Worm (Caenorhabditis elegans) whole organism, early embryonic: ENCODE results near the gene R193.2.

Experiments used
- B0310.2 ChIP-seq: sonication (generic microtip); optimal IDR thresholded peaks from 2 replicates; lab custom pipeline; 2016; ENCODE audit warnings: mild to moderate bottlenecking, missing genetic modification characterization, missing compliant biosample characterization
- F13C5.2 ChIP-seq: sonication (generic microtip); optimal IDR thresholded peaks from 2 replicates; lab custom pipeline; 2017; ENCODE audit warnings: mild to moderate bottlenecking, missing genetic modification characterization, inconsistent platforms, missing compliant biosample characterization
- aly-1 ChIP-seq: sonication (generic microtip); optimal IDR thresholded peaks from 2 replicates; lab custom pipeline; 2016; ENCODE audit warnings: missing genetic modification characterization, missing compliant biosample characterization
- ama-1 ChIP-seq: fragments of 150-350 bp; optimal IDR thresholded peaks from 2 replicates; lab custom pipeline; 2014
- ceh-13 ChIP-seq: fragments of 200-800 bp; sonication (Bioruptor generic); optimal IDR thresholded peaks from 2 replicates; lab custom pipeline; 2018; ENCODE audit warnings: mild to moderate bottlenecking, missing genetic modification characterization, missing compliant biosample characterization
- hmbx-1 ChIP-seq: sonication (generic microtip); optimal IDR thresholded peaks from 2 replicates; lab custom pipeline; 2016; ENCODE audit warnings: mild to moderate bottlenecking, missing genetic modification characterization, missing compliant biosample characterization
- hnd-1 ChIP-seq: sonication (generic microtip); optimal IDR thresholded peaks from 2 replicates; lab custom pipeline; 2016; ENCODE audit warnings: missing genetic modification characterization, missing compliant biosample characterization
- sea-1 ChIP-seq: fragments of 200-800 bp; sonication (Bioruptor generic); conservative IDR thresholded peaks from 2 replicates; pipeline ENCODE4 v1.3.6; 2022; ENCODE audit warnings: missing genetic modification characterization, missing compliant biosample characterization
- tbx-11 ChIP-seq: fragments of 200-800 bp; sonication (Bioruptor generic); IDR thresholded peaks from 2 replicates; pipeline ENCODE4 v1.3.6; 2022; ENCODE audit warnings: missing genetic modification characterization, missing compliant biosample characterization
- tbx-37 ChIP-seq: fragments of 200-800 bp; sonication (Bioruptor generic); conservative IDR thresholded peaks from 2 replicates; pipeline ENCODE4 v1.3.6; 2022; ENCODE audit warnings: missing genetic modification reagents, missing genetic modification characterization, missing compliant biosample characterization
- tra-4 ChIP-seq: sonication (generic microtip); optimal IDR thresholded peaks from 2 replicates; lab custom pipeline; 2017; ENCODE audit warnings: missing genetic modification characterization, missing compliant biosample characterization

- TF ChIP-seq aly-1 (no peak), hmbx-1 (no peak), ceh-13 (GFP tag; lab: Kevin White, UChicago) (no peak), F13C5.2 (tag; lab: Kevin White, UChicago) (peak; percentile 16), ama-1 (lab: Kevin White, UChicago) (no peak), tbx-11 (GFP tag; lab: Robert Waterston, UW) (no peak), tra-4 (no peak), tbx-37 (GFP tag; lab: Robert Waterston, UW) (no peak), hnd-1 (tag; lab: Kevin White, UChicago) (no peak), B0310.2 (no peak), sea-1 (no peak)
Observed at ce11 chrX:1096808-1097207, 51.6 kb downstream of the R193.2 start, which contains the start of the genes pigx-1 and rme-6.
